Fruit fly (Drosophila melanogaster): Measurements from ENCODE around the gene Mst57Da.

Mst57Da gene

dm6 chr3R:25811611-25812010, 20.1 kb downstream of the Mst57Da start, which contains the start of the genes Acam and CG17770:
Gene Acam (plus strand): TSS chr3R:25811911.
Gene CG17770 (plus strand): TSS chr3R:25811911.
- TF ChIP-seq CTCF (optimal IDR thresholded peaks at IDR 0.05) (no peak), CG8478 (optimal IDR thresholded peaks at IDR 0.05) (no peak)

- TF ChIP-seq CTCF (optimal IDR thresholded peaks at IDR 0.05), result no peak
- TF ChIP-seq CG8478 (optimal IDR thresholded peaks at IDR 0.05), result no peak
Measured at dm6 chr3R:25810796-25811195, 20.9 kb downstream of the Mst57Da start, which contains the start of gene CG5024. Gene CG5024 (plus strand): TSS chr3R:25811096.

- TF ChIP-seq CG8478 (optimal IDR thresholded peaks at IDR 0.05) (no peak), CTCF (optimal IDR thresholded peaks at IDR 0.05) (no peak)
Measured at dm6 chr3R:25806145-25806544, 25.6 kb downstream of the Mst57Da start, which contains the start of gene BG642167. Gene BG642167 (plus strand): TSS chr3R:25806445.

DNA sequence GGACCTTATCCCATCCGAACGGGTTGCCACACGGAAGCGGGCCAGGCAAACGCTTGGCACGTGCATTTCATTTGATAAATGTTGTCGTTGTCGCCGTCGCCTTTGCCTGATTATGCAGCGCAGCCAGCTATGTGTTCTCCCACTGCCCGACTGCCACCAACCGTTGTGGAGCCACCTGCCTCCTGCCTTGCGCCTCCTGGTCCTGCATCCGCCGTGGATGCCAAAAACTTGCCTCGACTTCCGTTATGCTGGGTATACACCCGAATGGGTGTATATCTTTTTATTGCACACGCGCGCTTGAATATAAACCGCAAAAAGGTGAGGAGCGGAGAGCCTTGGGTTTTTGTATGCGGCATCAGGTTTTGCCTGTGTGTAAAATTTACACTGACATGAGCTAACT, 39.9 kb downstream of the Mst57Da start:
- no peak for TF ChIP-seq CG8478 (optimal IDR thresholded peaks at IDR 0.05)
- TF ChIP-seq CTCF (optimal IDR thresholded peaks at IDR 0.05), result no peak

DNA sequence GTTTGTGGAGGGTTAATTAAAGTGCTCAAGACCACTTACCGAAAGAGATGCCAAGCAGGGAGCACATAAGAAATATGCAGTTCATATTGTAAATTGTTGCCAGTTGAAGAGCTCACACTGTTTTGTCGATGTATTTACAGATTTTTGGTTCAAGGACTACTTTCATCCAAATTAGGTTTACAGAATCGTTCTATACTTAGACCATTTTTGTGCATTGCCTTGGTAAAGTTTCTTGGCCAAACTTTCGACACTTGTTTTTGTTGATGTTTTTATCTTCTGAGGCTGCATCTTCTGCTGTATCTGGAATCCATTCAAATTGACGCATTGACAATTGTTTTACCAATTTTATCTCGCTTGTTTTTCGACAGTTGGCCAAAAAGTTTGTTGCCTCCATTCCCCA, 41.3 kb downstream of the Mst57Da start, which contains the start of gene CG31093:
CG31093 (minus strand) TSS at position 101 of the 400 bp plus-strand sequence.
- TF ChIP-seq CG8478 (optimal IDR thresholded peaks at IDR 0.05) (no peak), CTCF (optimal IDR thresholded peaks at IDR 0.05) (no peak)

DNA sequence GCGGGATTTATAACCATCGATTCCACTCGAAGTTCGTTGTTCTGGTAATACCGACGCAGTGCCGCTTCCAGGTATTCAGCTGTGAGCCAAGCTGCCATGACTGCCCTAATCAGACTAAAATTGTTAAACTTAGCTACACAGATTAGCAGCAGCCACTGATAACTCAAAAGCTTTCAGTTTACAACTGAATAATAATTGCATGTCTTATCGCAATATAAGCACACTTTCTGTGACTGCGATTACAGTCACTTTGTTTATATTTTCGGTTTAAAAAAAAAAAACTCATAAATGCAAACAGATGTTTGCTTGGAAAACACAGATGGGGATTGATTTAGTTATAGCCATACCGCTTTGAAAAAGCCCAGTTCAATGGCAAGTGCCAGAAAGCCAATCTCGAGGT, 42.3 kb downstream of the Mst57Da start, which contains the start of gene CG31380:
CG31380 (minus strand) TSS at position 101 of the 400 bp plus-strand sequence.
- TF ChIP-seq CTCF (optimal IDR thresholded peaks at IDR 0.05), result no peak
- no peak for TF ChIP-seq CG8478 (optimal IDR thresholded peaks at IDR 0.05)

DNA sequence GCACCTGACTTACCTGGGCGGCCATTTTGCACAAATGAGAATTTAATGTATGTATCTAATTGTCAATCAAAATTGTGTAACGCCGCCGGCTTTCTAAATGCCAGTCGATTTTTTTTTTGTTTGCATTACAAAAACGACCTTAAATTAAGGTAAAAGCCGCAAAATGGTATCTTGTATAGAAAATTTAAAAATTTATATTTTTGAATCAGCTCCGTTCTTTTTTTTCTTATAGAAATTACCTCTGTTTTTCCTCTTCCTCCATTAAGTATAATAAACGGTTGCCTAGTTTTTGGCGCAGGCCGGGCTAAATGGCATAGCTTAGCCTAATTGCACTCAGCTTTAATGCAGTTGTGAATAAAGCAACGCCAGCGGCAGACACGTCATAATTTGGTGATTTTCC, 44.5 kb downstream of the Mst57Da start, which contains the start of gene CG4960:
CG4960 (minus strand) TSS at position 101 of the 400 bp plus-strand sequence.
- TF ChIP-seq CG8478 (optimal IDR thresholded peaks at IDR 0.05), result no peak

dm6 chr3R:25782855-25783424, 48.8 kb downstream of the Mst57Da start:
- TF ChIP-seq CG8478 (optimal IDR thresholded peaks at IDR 0.05) (no peak), CTCF (optimal IDR thresholded peaks at IDR 0.05) (no peak)

All from S2 (cell line).